Worm (Caenorhabditis elegans): ENCODE data around the gene str-7.

- TF ChIP-seq ztf-29 (GFP tag; IDR thresholded peaks at IDR 0.05) (no peak), klf-2 (GFP tag; conservative IDR thresholded peaks at IDR 0.05) (no peak), ref-1 (GFP tag; conservative IDR thresholded peaks at IDR 0.05) (no peak), flt-1 (GFP tag; IDR thresholded peaks at IDR 0.05) (no peak), cog-1 (tag; optimal IDR thresholded peaks at IDR 0.05) (no peak), tab-1 (GFP tag; IDR thresholded peaks at IDR 0.05) (no peak)
Observed at ce11 chrV:16103594-16103993, 4.3 kb upstream of the str-7 start, which contains the start of gene argk-1.
